Worm (Caenorhabditis elegans) whole organism, early embryonic: ENCODE measurements around the gene C06E8.5.

ENCODE experiments used
- B0310.2 ChIP-seq: sonication (generic microtip); optimal IDR thresholded peaks from 2 replicates; lab custom pipeline; 2016; ENCODE audit warnings: mild to moderate bottlenecking, missing genetic modification characterization, missing compliant biosample characterization
- F13C5.2 ChIP-seq: sonication (generic microtip); optimal IDR thresholded peaks from 2 replicates; lab custom pipeline; 2017; ENCODE audit warnings: mild to moderate bottlenecking, missing genetic modification characterization, inconsistent platforms, missing compliant biosample characterization
- aly-1 ChIP-seq: sonication (generic microtip); optimal IDR thresholded peaks from 2 replicates; lab custom pipeline; 2016; ENCODE audit warnings: missing genetic modification characterization, missing compliant biosample characterization
- ama-1 ChIP-seq: fragments of 150-350 bp; optimal IDR thresholded peaks from 2 replicates; lab custom pipeline; 2014
- ceh-13 ChIP-seq: fragments of 200-800 bp; sonication (Bioruptor generic); optimal IDR thresholded peaks from 2 replicates; lab custom pipeline; 2018; ENCODE audit warnings: mild to moderate bottlenecking, missing genetic modification characterization, missing compliant biosample characterization
- ceh-36 ChIP-seq: sonication (generic microtip); optimal IDR thresholded peaks from 2 replicates; lab custom pipeline; 2016; ENCODE audit warnings: missing genetic modification characterization, inconsistent platforms, missing compliant biosample characterization
- ets-7 ChIP-seq: sonication (generic microtip); optimal IDR thresholded peaks from 2 replicates; lab custom pipeline; 2016; ENCODE audit warnings: missing genotype, missing genetic modification characterization, missing compliant biosample characterization
- flt-1 ChIP-seq: fragments of 200-800 bp; sonication (Bioruptor generic); IDR thresholded peaks from 2 replicates; pipeline ENCODE4 v1.3.6; 2022; ENCODE audit warnings: missing genetic modification characterization, missing compliant biosample characterization
- hmbx-1 ChIP-seq: sonication (generic microtip); optimal IDR thresholded peaks from 2 replicates; lab custom pipeline; 2016; ENCODE audit warnings: mild to moderate bottlenecking, missing genetic modification characterization, missing compliant biosample characterization
- hmg-4 ChIP-seq: fragments of 200-800 bp; sonication (Bioruptor generic); optimal IDR thresholded peaks from 2 replicates; lab custom pipeline; 2018; ENCODE audit warnings: mild to moderate bottlenecking, missing genetic modification characterization, missing compliant biosample characterization
- hnd-1 ChIP-seq: sonication (generic microtip); optimal IDR thresholded peaks from 2 replicates; lab custom pipeline; 2016; ENCODE audit warnings: missing genetic modification characterization, missing compliant biosample characterization
- pes-1 ChIP-seq: fragments of 200-800 bp; sonication (Bioruptor generic); IDR thresholded peaks from 2 replicates; pipeline ENCODE4 v1.3.6; 2022; ENCODE audit warnings: missing genetic modification reagents, missing genetic modification characterization, missing compliant biosample characterization
- scrt-1 ChIP-seq: fragments of 200-800 bp; sonication (Bioruptor generic); IDR thresholded peaks from 2 replicates; pipeline ENCODE4 v1.3.6; 2022; ENCODE audit warnings: missing genetic modification characterization, missing compliant biosample characterization
- sea-1 ChIP-seq: fragments of 200-800 bp; sonication (Bioruptor generic); conservative IDR thresholded peaks from 2 replicates; pipeline ENCODE4 v1.3.6; 2022; ENCODE audit warnings: missing genetic modification characterization, missing compliant biosample characterization
- tbx-11 ChIP-seq: fragments of 200-800 bp; sonication (Bioruptor generic); IDR thresholded peaks from 2 replicates; pipeline ENCODE4 v1.3.6; 2022; ENCODE audit warnings: missing genetic modification characterization, missing compliant biosample characterization
- tbx-37 ChIP-seq: fragments of 200-800 bp; sonication (Bioruptor generic); conservative IDR thresholded peaks from 2 replicates; pipeline ENCODE4 v1.3.6; 2022; ENCODE audit warnings: missing genetic modification reagents, missing genetic modification characterization, missing compliant biosample characterization
- tra-4 ChIP-seq: sonication (generic microtip); optimal IDR thresholded peaks from 2 replicates; lab custom pipeline; 2017; ENCODE audit warnings: missing genetic modification characterization, missing compliant biosample characterization

Gene C06E8.5

ce11 chrIII:6969781-6970342 lies 35.4 kb downstream of the C06E8.5 start:
- no peak for TF ChIP-seq aly-1 (tag; lab: Kevin White, UChicago)
- no peak for TF ChIP-seq tra-4
- no peak for TF ChIP-seq ama-1 (lab: Kevin White, UChicago)
- TF ChIP-seq ceh-13: no peak
- TF ChIP-seq F13C5.2 (tag; lab: Kevin White, UChicago): no peak
- no peak for TF ChIP-seq tbx-37 (GFP tag; lab: Robert Waterston, UW)

DNA sequence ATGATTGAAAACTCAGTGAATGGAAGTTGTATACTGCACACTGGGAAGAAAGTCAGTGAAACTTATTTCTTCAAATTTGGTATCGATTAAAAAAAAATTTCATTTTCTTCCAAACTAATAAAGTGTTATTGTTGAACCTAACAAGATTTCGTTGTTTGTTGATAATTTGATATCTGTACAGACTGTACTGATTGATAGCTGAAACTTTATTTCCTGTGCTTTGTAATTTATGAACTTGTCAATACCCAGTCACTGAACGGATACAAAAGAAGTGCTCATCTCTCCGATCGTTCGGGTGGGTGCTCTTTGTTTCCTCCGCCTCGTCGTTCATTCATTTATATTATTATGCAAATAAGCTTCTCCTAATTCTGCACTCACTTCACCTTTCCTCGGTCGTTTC lies 36.2 kb downstream of the C06E8.5 start, which contains the start of gene F31E3.12:
F31E3.12 (plus strand) TSS at position 301 of the 400 bp plus-strand sequence.
- no peak for TF ChIP-seq hmg-4
- TF ChIP-seq scrt-1 (GFP tag; lab: Robert Waterston, UW): no peak
- no peak for TF ChIP-seq hmbx-1 (tag; lab: Kevin White, UChicago)
- no peak for TF ChIP-seq ceh-36 (tag; lab: Kevin White, UChicago)
- no peak for TF ChIP-seq flt-1
- TF ChIP-seq ama-1 (lab: Kevin White, UChicago): no peak

DNA sequence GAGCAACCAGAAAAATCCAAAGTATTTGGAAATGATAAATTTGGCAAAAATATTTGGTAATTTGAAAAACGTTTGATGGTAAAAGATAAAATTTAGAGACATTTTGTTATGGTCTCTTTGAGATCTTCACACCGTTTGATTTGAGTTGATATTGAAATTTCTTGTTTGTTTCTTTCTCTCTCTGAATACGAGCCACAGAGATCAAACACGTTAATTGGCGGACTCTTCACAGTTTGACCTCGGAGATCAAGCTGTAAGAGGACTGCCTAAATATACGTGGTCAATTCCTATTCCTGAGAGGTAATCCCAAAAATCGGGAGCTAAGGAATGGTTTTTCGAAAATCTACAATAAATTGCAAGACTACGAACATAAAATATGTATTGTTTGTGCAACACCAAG lies 36.6 kb downstream of the C06E8.5 start:
- TF ChIP-seq ama-1 (lab: Kevin White, UChicago): no peak
- no peak for TF ChIP-seq ets-7 (tag; lab: Kevin White, UChicago)
- TF ChIP-seq hmbx-1 (tag; lab: Kevin White, UChicago): no peak
- no peak for TF ChIP-seq pes-1 (GFP tag; lab: Robert Waterston, UW)
- no peak for TF ChIP-seq sea-1 (GFP tag; lab: Robert Waterston, UW)
- no peak for TF ChIP-seq tbx-11 (GFP tag; lab: Robert Waterston, UW)
- no peak for TF ChIP-seq aly-1 (tag; lab: Kevin White, UChicago)
- no peak for TF ChIP-seq F13C5.2 (tag; lab: Kevin White, UChicago)
- TF ChIP-seq tbx-37 (GFP tag; lab: Robert Waterston, UW): no peak
- no peak for TF ChIP-seq scrt-1 (GFP tag; lab: Robert Waterston, UW)
- TF ChIP-seq B0310.2 (tag; lab: Kevin White, UChicago): no peak
- no peak for TF ChIP-seq hnd-1 (tag; lab: Kevin White, UChicago)
- no peak for TF ChIP-seq flt-1

DNA sequence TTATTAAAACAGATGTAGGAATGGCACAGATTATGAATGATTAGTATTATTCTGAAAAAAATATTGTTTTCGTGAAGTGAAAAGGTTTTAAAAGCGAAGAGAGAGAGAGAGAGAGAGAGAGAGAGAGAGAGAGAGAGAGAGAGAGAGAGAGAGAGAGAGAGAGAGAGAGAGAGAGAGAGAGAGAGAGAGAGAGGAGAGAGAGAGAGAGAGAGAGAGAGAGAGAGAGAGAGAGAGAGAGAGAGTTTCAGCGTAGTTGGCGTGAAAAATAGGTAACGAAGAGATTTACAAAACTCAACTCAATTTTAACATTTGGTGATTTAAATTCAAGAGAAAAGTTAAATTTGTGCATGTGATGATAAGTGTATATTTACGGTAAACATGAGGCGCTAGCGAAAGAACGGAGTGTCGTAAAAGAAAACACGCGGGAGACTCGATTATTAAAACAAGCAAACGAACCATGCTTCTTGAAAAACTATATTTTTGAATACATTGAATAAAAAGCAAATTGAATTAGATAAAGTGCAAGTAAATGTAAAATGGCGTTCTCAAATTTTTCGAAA lies 37.1 kb downstream of the C06E8.5 start, which contains the start of gene panl-2:
panl-2 (minus strand) TSS at position 51 of the 560 bp plus-strand sequence.
- TF ChIP-seq scrt-1 (GFP tag; lab: Robert Waterston, UW) (no peak), pes-1 (GFP tag; lab: Robert Waterston, UW) (no peak), B0310.2 (tag; lab: Kevin White, UChicago) (no peak)

DNA sequence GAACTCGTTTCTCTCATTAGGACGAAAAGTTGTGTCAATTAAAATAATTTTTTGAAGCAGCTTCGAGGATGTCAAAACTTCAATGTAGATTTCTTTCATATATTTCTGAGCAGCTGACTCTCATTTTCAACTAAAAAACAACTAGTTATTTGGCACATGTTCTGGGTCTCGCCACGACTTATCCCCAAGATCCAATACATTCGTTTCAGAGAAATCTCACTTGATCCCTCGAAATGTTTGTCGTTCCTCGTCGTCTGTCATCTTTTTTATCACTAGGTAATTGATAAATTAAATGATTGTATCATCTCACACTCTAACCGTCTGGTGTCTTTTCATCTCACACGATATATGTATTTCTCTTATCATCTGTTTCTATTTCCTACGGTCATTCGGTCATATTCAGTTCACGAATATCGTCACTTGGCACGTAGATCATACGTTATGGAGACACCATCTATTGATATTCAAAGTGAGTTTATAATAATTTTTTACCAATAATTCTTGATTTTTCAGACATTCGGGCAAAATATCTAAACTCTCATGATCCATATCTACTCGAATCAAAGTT lies 43.2 kb downstream of the C06E8.5 start, which contains the start of the genes rpn-6.1 and F57B9.1:
rpn-6.1 (minus strand) TSS at position 65 of the 568 bp plus-strand sequence.
F57B9.1 (plus strand) TSS at position 154 of the 568 bp plus-strand sequence.
- TF ChIP-seq aly-1 (tag; lab: Kevin White, UChicago) (no peak), ceh-36 (tag; lab: Kevin White, UChicago) (no peak), sea-1 (GFP tag; lab: Robert Waterston, UW) (no peak), tbx-11 (GFP tag; lab: Robert Waterston, UW) (no peak), ets-7 (tag; lab: Kevin White, UChicago) (no peak), hmbx-1 (tag; lab: Kevin White, UChicago) (no peak)

- peak; percentile 8 for TF ChIP-seq F13C5.2 (tag; lab: Kevin White, UChicago)
- no peak for TF ChIP-seq tbx-11 (GFP tag; lab: Robert Waterston, UW)
Measured at ce11 chrIII:6961167-6961566, 44.1 kb downstream of the C06E8.5 start.

- no peak for TF ChIP-seq tra-4
Measured at ce11 chrIII:6958674-6959241, 46.5 kb downstream of the C06E8.5 start.

DNA sequence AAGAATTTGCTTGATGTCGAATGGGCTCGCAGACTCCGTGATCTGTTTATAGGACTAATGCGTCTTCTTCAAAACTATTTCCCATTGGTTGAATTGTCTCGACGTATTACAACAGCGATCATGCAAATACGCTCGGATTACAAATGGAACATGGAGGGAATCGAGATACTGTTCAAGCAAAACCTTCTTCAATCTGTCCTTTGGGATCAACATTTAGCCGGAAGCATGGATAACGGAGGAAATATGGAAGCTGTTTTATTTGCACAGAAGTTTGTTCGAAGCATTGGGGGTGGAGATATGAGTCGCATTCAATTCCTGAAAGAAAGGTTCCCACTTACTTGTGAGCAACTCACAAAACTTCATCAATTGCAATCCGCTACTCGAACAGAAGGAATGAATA lies 49.5 kb downstream of the C06E8.5 start:
- TF ChIP-seq hnd-1 (tag; lab: Kevin White, UChicago): no peak
- TF ChIP-seq hmg-4: no peak
- TF ChIP-seq aly-1 (tag; lab: Kevin White, UChicago): no peak
- no peak for TF ChIP-seq tbx-37 (GFP tag; lab: Robert Waterston, UW)
- no peak for TF ChIP-seq sea-1 (GFP tag; lab: Robert Waterston, UW)
- no peak for TF ChIP-seq F13C5.2 (tag; lab: Kevin White, UChicago)
- no peak for TF ChIP-seq flt-1
- no peak for TF ChIP-seq pes-1 (GFP tag; lab: Robert Waterston, UW)
- TF ChIP-seq ets-7 (tag; lab: Kevin White, UChicago): no peak
- TF ChIP-seq ceh-36 (tag; lab: Kevin White, UChicago): no peak
- no peak for TF ChIP-seq scrt-1 (GFP tag; lab: Robert Waterston, UW)
- no peak for TF ChIP-seq ama-1 (lab: Kevin White, UChicago)
- TF ChIP-seq tbx-11 (GFP tag; lab: Robert Waterston, UW): no peak
